Worm (Caenorhabditis elegans): Measurements from ENCODE around the gene str-252.

DNA sequence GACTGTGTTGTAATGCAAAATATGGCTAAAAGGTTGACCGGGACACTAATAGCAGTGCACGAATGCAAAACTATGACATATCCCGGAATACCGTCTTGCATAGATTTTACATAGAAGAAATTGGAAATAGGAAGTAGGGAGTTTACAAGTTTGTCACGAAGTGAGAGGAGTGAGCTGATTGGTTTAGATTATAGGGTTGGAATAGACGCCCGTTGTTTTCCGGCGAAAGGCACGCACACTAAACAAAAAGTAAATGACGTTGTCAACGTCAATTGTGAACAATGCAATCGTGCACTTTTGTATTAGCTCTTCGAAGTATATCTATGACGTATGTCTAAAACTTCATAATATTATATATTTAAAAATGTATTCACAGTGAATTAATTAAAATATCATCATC is 44.6 kb downstream of the str-252 start, which contains the start of gene srh-24:
- TF ChIP-seq him-1 (tag; optimal IDR thresholded peaks at IDR 0.05), result no peak
- no peak for TF ChIP-seq dao-5 (tag; optimal IDR thresholded peaks at IDR 0.05)
- TF ChIP-seq W03F9.2 (tag; optimal IDR thresholded peaks at IDR 0.05), result no peak
